Worm (Caenorhabditis elegans) whole organism, L1 larva: ENCODE data around the gene C24A3.2.

ENCODE experiments used
- alr-1 ChIP-seq: fragments of 200-800 bp; sonication (Bioruptor generic); optimal IDR thresholded peaks from 2 replicates; lab custom pipeline; 2018; ENCODE audit warnings: borderline replicate concordance, mild to moderate bottlenecking, missing genetic modification characterization, missing compliant biosample characterization
- nhr-28 ChIP-seq: fragments of 150-350 bp; optimal IDR thresholded peaks from 2 replicates; lab custom pipeline; 2014; ENCODE audit warnings: missing biosample characterization, missing genetic modification characterization

DNA sequence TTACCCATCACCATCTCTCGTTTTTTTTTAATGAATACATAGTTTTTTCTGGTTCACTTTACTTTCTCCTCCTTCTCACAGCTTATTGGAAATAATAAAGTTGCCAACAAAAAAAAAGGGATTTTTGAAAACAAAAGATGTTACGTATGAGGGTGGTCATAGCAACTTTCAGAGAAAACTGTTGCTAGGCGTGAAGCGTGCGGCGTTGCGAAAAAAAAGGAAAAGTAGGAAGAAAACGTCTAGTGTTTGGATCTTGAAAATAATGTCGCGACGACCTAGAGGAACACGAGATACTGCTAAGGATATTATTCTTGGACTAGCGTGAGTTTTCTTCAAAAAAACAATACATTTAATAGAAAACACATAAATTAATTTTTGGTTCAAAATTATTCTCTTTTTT, 1.5 kb downstream of the C24A3.2 start, which contains the start of gene C24A3.1:
- no peak for TF ChIP-seq alr-1 (tag; lab: Kevin White, UChicago)
- no peak for TF ChIP-seq nhr-28
